Worm (Caenorhabditis elegans) whole organism, young adult: Measurements from ENCODE around the gene Y56A3A.2.

Experiments used
- B0019.2 ChIP-seq: fragments of 200-800 bp; sonication (Bioruptor generic); conservative IDR thresholded peaks from 2 replicates; pipeline ENCODE4 v1.3.6; 2022; ENCODE audit warnings: missing genetic modification reagents, missing genetic modification characterization, missing compliant biosample characterization
- B0035.1 ChIP-seq: sonication (generic microtip); optimal IDR thresholded peaks from 2 replicates; lab custom pipeline; 2016; ENCODE audit warnings: missing genetic modification characterization, mild to moderate bottlenecking, missing compliant biosample characterization, missing genotype, missing genetic modification reagents
- C06A6.2 ChIP-seq: fragments of 200-800 bp; sonication (Bioruptor generic); conservative IDR thresholded peaks from 2 replicates; pipeline ENCODE4 v1.3.6; 2022; ENCODE audit warnings: missing genetic modification characterization, missing compliant biosample characterization
- F39B2.1 ChIP-seq: fragments of 200-800 bp; sonication (Bioruptor generic); IDR thresholded peaks from 2 replicates; pipeline ENCODE4 v1.3.6; 2022; ENCODE audit warnings: missing genetic modification reagents, missing genetic modification characterization, missing compliant biosample characterization
- F55B11.4 ChIP-seq: sonication (generic microtip); optimal IDR thresholded peaks from 2 replicates; lab custom pipeline; 2016; ENCODE audit warnings: missing compliant biosample characterization, missing genetic modification characterization, borderline replicate concordance; ENCODE audit not compliant: insufficient read depth
- K12H6.12 ChIP-seq: fragments of 200-800 bp; sonication (Bioruptor generic); optimal IDR thresholded peaks from 2 replicates; lab custom pipeline; 2018; ENCODE audit warnings: mild to moderate bottlenecking, missing genetic modification characterization, missing compliant biosample characterization
- T26A5.8 ChIP-seq: sonication (generic microtip); optimal IDR thresholded peaks from 2 replicates; lab custom pipeline; 2016; ENCODE audit warnings: missing genetic modification characterization, missing compliant biosample characterization
- Y79H2A.3 ChIP-seq: fragments of 200-800 bp; sonication (Bioruptor generic); conservative IDR thresholded peaks from 2 replicates; pipeline ENCODE4 v1.3.6; 2022; ENCODE audit warnings: missing genetic modification reagents, missing genetic modification characterization, missing compliant biosample characterization
- atf-7 ChIP-seq: sonication (generic microtip); optimal IDR thresholded peaks from 2 replicates; lab custom pipeline; 2017; ENCODE audit warnings: mild to moderate bottlenecking, missing genetic modification characterization, missing compliant biosample characterization
- bed-2 ChIP-seq: fragments of 200-800 bp; sonication (Bioruptor generic); IDR thresholded peaks from 2 replicates; pipeline ENCODE4 v1.3.6; 2022; ENCODE audit warnings: missing genetic modification reagents, missing genetic modification characterization, missing compliant biosample characterization
- die-1 ChIP-seq: sonication (generic microtip); optimal IDR thresholded peaks from 2 replicates; lab custom pipeline; 2016; ENCODE audit warnings: missing genotype, mild to moderate bottlenecking, missing genetic modification characterization, missing compliant biosample characterization
- dpff-1 ChIP-seq: sonication (generic microtip); optimal IDR thresholded peaks from 2 replicates; lab custom pipeline; 2017; ENCODE audit warnings: mild to moderate bottlenecking, missing genetic modification characterization, missing compliant biosample characterization
- dpl-1 ChIP-seq: fragments of 150-350 bp; optimal IDR thresholded peaks from 2 replicates; lab custom pipeline; 2014; ENCODE audit warnings: missing biosample characterization, missing genetic modification reagents, missing genetic modification characterization
- egrh-3 ChIP-seq: fragments of 200-800 bp; sonication (Bioruptor generic); IDR thresholded peaks from 2 replicates; pipeline ENCODE4 v1.3.6; 2022; ENCODE audit warnings: missing genetic modification reagents, missing genetic modification characterization, missing compliant biosample characterization
- hmg-1.2 ChIP-seq: fragments of 200-800 bp; sonication (Bioruptor generic); IDR thresholded peaks from 2 replicates; pipeline ENCODE4 v1.3.6; 2022; ENCODE audit warnings: missing genetic modification reagents, missing genetic modification characterization, missing compliant biosample characterization
- hmg-20 ChIP-seq: fragments of 200-800 bp; sonication (Bioruptor generic); IDR thresholded peaks from 2 replicates; pipeline ENCODE4 v1.3.6; 2022; ENCODE audit warnings: missing genetic modification reagents, missing genetic modification characterization, missing compliant biosample characterization
- let-526 ChIP-seq: fragments of 200-800 bp; sonication (Bioruptor generic); IDR thresholded peaks from 2 replicates; pipeline ENCODE4 v1.3.6; 2022; ENCODE audit warnings: missing genetic modification reagents, missing genetic modification characterization, missing compliant biosample characterization
- lin-26 ChIP-seq: fragments of 200-800 bp; sonication (Bioruptor generic); IDR thresholded peaks from 2 replicates; pipeline ENCODE4 v1.3.6; 2022; ENCODE audit warnings: missing genetic modification reagents, missing genetic modification characterization, missing compliant biosample characterization
- madf-3 ChIP-seq: fragments of 200-800 bp; sonication (Bioruptor generic); IDR thresholded peaks from 2 replicates; pipeline ENCODE4 v1.3.6; 2022; ENCODE audit warnings: missing genetic modification reagents, missing genetic modification characterization, missing compliant biosample characterization
- madf-8 ChIP-seq: fragments of 200-800 bp; sonication (Bioruptor generic); conservative IDR thresholded peaks from 2 replicates; pipeline ENCODE4 v1.3.6; 2022; ENCODE audit warnings: missing genetic modification reagents, missing genetic modification characterization, missing compliant biosample characterization
- mcd-1 ChIP-seq: fragments of 200-800 bp; sonication (Bioruptor generic); IDR thresholded peaks from 2 replicates; pipeline ENCODE4 v1.3.6; 2022; ENCODE audit warnings: missing genetic modification reagents, missing genetic modification characterization, missing compliant biosample characterization
- mxl-1 ChIP-seq: sonication (generic microtip); optimal IDR thresholded peaks from 2 replicates; lab custom pipeline; 2016; ENCODE audit warnings: missing genetic modification characterization, missing compliant biosample characterization
- nfya-1 ChIP-seq: sonication (generic microtip); optimal IDR thresholded peaks from 2 replicates; lab custom pipeline; 2017; ENCODE audit warnings: antibody characterized with exemption, missing compliant biosample characterization, missing genetic modification characterization, borderline replicate concordance; ENCODE audit not compliant: insufficient read depth
- nfyb-1 ChIP-seq: fragments of 200-800 bp; sonication (Bioruptor generic); IDR thresholded peaks from 2 replicates; pipeline ENCODE4 v1.3.6; 2022; ENCODE audit warnings: missing genetic modification reagents, missing genetic modification characterization, missing compliant biosample characterization
- rcor-1 ChIP-seq: fragments of 200-800 bp; sonication (Bioruptor generic); IDR thresholded peaks from 2 replicates; pipeline ENCODE4 v1.3.6; 2022; ENCODE audit warnings: missing genetic modification reagents, missing genetic modification characterization, missing compliant biosample characterization
- rpc-1 ChIP-seq, 2 experiments: fragments of 150-350 bp in 1 of 2; sonication (generic microtip) in 1 of 2; optimal IDR thresholded peaks; 2 replicates each; lab custom pipeline; 2014 to 2018; ENCODE audit warnings: missing biosample characterization in 1 of 2, missing genetic modification characterization in 1 of 2, missing genetic modification reagents in 1 of 2, missing genotype in 1 of 2
- sea-2 ChIP-seq: fragments of 200-800 bp; sonication (Bioruptor generic); IDR thresholded peaks from 2 replicates; pipeline ENCODE4 v1.3.6; 2022; ENCODE audit warnings: missing genetic modification characterization, missing compliant biosample characterization
- snpc-1.1 ChIP-seq: sonication (generic microtip); optimal IDR thresholded peaks from 2 replicates; lab custom pipeline; 2017; ENCODE audit warnings: missing genetic modification characterization, mild to moderate bottlenecking, missing compliant biosample characterization, antibody characterized with exemption, moderate library complexity, missing genotype, missing genetic modification reagents; ENCODE audit not compliant: insufficient read depth
- tbp1 ChIP-seq: fragments of 200-800 bp; sonication (Bioruptor generic); optimal IDR thresholded peaks from 2 replicates; lab custom pipeline; 2018; ENCODE audit warnings: mild to moderate bottlenecking, missing genetic modification characterization, missing compliant biosample characterization
- tbx-9 ChIP-seq: sonication (generic microtip); optimal IDR thresholded peaks from 2 replicates; lab custom pipeline; 2016; ENCODE audit warnings: borderline replicate concordance, missing genetic modification characterization, inconsistent platforms, missing compliant biosample characterization
- zfh-2 ChIP-seq: fragments of 200-800 bp; sonication (Bioruptor generic); conservative IDR thresholded peaks from 2 replicates; pipeline ENCODE4 v1.3.6; 2022; ENCODE audit warnings: missing genetic modification reagents, missing genetic modification characterization, missing compliant biosample characterization

Gene Y56A3A.2

ce11 chrIII:11907177-11907576, 45.1 kb upstream of the Y56A3A.2 start, which contains the start of gene sdz-33:
Gene sdz-33 (plus strand): TSS chrIII:11907477.
- no peak for TF ChIP-seq C06A6.2 (GFP tag; lab: Robert Waterston, UW)
- no peak for TF ChIP-seq dpff-1 (tag; lab: Kevin White, UChicago)
- TF ChIP-seq dpl-1 (GFP tag; lab: Kevin White, UChicago) = no peak
- TF ChIP-seq T26A5.8 (tag; lab: Kevin White, UChicago) = no peak
- TF ChIP-seq die-1 (tag; lab: Kevin White, UChicago) = no peak
- TF ChIP-seq madf-3 (GFP tag; lab: Robert Waterston, UW) = no peak
- TF ChIP-seq sea-2 (GFP tag; lab: Robert Waterston, UW) = no peak
- no peak for TF ChIP-seq hmg-20
- no peak for TF ChIP-seq tbx-9 (tag; lab: Kevin White, UChicago)
- TF ChIP-seq K12H6.12 (tag; lab: Kevin White, UChicago) = no peak
- TF ChIP-seq B0035.1 (tag; lab: Kevin White, UChicago) = no peak
- no peak for TF ChIP-seq B0019.2
- no peak for TF ChIP-seq mxl-1

ce11 chrIII:11902782-11903181, 40.7 kb upstream of the Y56A3A.2 start:
- peak; percentile 71 for TF ChIP-seq zfh-2 (GFP tag; lab: Robert Waterston, UW)
- 0 out of 2 replicates have a peak, but pooled peaks have one; percentile 14 for TF ChIP-seq mcd-1 (GFP tag; lab: Robert Waterston, UW)
- no peak for TF ChIP-seq let-526 (GFP tag; lab: Robert Waterston, UW)
- TF ChIP-seq F55B11.4 = no peak
- TF ChIP-seq egrh-3 = peak; percentile 43; the same call in 1 of the 2 replicates

ce11 chrIII:11900022-11900421, 38.0 kb upstream of the Y56A3A.2 start:
- TF ChIP-seq nfya-1 (tag; lab: Kevin White, UChicago) (no peak), C06A6.2 (GFP tag; lab: Robert Waterston, UW) (no peak), rcor-1 (GFP tag; lab: Robert Waterston, UW) (no peak)

- TF ChIP-seq madf-8 (GFP tag; lab: Robert Waterston, UW) = no peak
- TF ChIP-seq bed-2 (GFP tag; lab: Robert Waterston, UW) = no peak
These were observed 36.1 kb upstream of the Y56A3A.2 start, which contains the start of gene tsen-2 for ce11 chrIII:11898169-11898568. Gene tsen-2 (minus strand): TSS chrIII:11898269.

ce11 chrIII:11896652-11897051, 34.6 kb upstream of the Y56A3A.2 start:
- TF ChIP-seq Y79H2A.3 (GFP tag; lab: Robert Waterston, UW) (no peak), snpc-1.1 (tag; lab: Kevin White, UChicago) (no peak), lin-26 (GFP tag; lab: Robert Waterston, UW) (no peak), hmg-1.2 (GFP tag; lab: Robert Waterston, UW) (no peak), tbp1 (GFP tag; lab: Kevin White, UChicago) (no peak), F39B2.1 (GFP tag; lab: Robert Waterston, UW) (no peak), K12H6.12 (tag; lab: Kevin White, UChicago) (no peak)
- TF ChIP-seq, all 124 proteins: peak for 0

ce11 chrIII:11895504-11895903, 33.5 kb upstream of the Y56A3A.2 start:
- TF ChIP-seq rpc-1 (optimal IDR thresholded peaks at IDR 0.05; lab: Kevin White, UChicago) (no peak), rpc-1 (tag; optimal IDR thresholded peaks at IDR 0.05; lab: Kevin White, UChicago) (no peak), atf-7 (tag; lab: Kevin White, UChicago) (no peak), nfyb-1 (GFP tag; lab: Robert Waterston, UW) (peak; percentile 71; the same call in 1 of the 2 replicates)
